Worm (Caenorhabditis elegans): ENCODE results near the gene nonu-1.

ce11 chrIII:4875663-4876062 lies 26.0 kb upstream of the nonu-1 start:
- TF ChIP-seq elt-1 (tag; optimal IDR thresholded peaks at IDR 0.05), result no peak
- TF ChIP-seq pqm-1 (tag; optimal IDR thresholded peaks at IDR 0.05), result no peak
- TF ChIP-seq egl-27 (tag; optimal IDR thresholded peaks at IDR 0.05), result no peak

Measured in whole organism, L3 larva.